Worm (Caenorhabditis elegans): ENCODE data around the gene mdt-27.

The mdt-27 gene

DNA sequence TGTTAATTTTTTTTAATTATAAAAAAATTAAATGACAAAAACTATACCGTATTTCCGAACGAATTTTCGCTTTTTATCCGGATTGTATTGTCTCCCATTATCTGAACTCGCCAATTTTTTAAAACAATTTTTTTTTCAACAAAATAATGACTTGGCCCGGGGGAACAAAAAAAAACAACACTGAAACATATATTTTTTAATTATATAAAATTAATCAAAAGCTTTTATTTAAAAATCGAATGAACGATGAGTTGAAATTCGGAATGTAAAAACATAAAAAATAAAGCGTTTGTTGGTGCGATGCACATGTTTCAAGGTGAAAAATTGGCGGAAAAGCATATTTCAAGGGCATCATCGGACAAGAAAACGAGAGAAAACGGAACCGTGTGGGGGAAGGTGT, at the start of gene mdt-27:
Gene mdt-27 (minus strand): TSS at position 101 of the 400 bp plus-strand sequence.
- no peak for TF ChIP-seq nhr-76 (tag; optimal IDR thresholded peaks at IDR 0.05)

DNA sequence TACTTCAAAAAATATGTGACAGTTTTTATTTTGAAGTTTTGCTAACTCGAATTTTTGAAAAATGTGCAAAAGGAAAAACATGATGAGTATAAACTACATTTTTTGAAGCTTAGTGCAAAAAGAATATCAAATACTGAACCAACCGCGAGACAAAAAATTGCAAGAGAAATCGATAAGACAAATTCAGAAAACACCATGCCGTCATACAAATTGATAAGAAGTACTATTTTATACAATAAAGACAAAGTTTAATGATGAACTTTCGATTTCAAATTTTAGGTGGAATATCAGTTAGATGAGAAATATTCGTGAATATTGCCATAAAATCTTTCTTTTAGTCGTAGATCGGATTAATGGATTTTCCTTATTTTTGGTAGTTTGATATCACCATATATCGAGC, 49.3 kb upstream of the mdt-27 start:
- TF ChIP-seq elt-1 (tag; optimal IDR thresholded peaks at IDR 0.05): no peak
- no peak for TF ChIP-seq ceh-28 (tag; optimal IDR thresholded peaks at IDR 0.05)
- TF ChIP-seq eor-1 (tag; optimal IDR thresholded peaks at IDR 0.05): no peak
- no peak for TF ChIP-seq nhr-77 (tag; optimal IDR thresholded peaks at IDR 0.05)
- TF ChIP-seq hmg-11 (tag; optimal IDR thresholded peaks at IDR 0.05): no peak
- TF ChIP-seq lin-15B (tag; optimal IDR thresholded peaks at IDR 0.05): no peak
- TF ChIP-seq ama-1 (optimal IDR thresholded peaks at IDR 0.05): no peak
- no peak for TF ChIP-seq ceh-82 (tag; optimal IDR thresholded peaks at IDR 0.05)
- no peak for TF ChIP-seq mml-1 (tag; optimal IDR thresholded peaks at IDR 0.05)
- no peak for TF ChIP-seq fkh-2 (tag; optimal IDR thresholded peaks at IDR 0.05)
- peak; percentile 50 for TF ChIP-seq elt-2 (tag; optimal IDR thresholded peaks at IDR 0.05)
- TF ChIP-seq pqm-1 (tag; optimal IDR thresholded peaks at IDR 0.05): peak; percentile 70

- TF ChIP-seq tbx-2 (tag; optimal IDR thresholded peaks at IDR 0.05): no peak
- no peak for TF ChIP-seq fkh-2 (tag; optimal IDR thresholded peaks at IDR 0.05)
- no peak for TF ChIP-seq skn-1 (tag; optimal IDR thresholded peaks at IDR 0.05)
- TF ChIP-seq elt-2 (tag; optimal IDR thresholded peaks at IDR 0.05): no peak
- no peak for TF ChIP-seq lin-39 (tag; optimal IDR thresholded peaks at IDR 0.05)
- no peak for TF ChIP-seq pqm-1 (tag; optimal IDR thresholded peaks at IDR 0.05)
- no peak for TF ChIP-seq zag-1 (tag; optimal IDR thresholded peaks at IDR 0.05)
- TF ChIP-seq ztf-11 (tag; optimal IDR thresholded peaks at IDR 0.05): no peak
- no peak for TF ChIP-seq ama-1 (optimal IDR thresholded peaks at IDR 0.05)
- no peak for TF ChIP-seq elt-3 (tag; optimal IDR thresholded peaks at IDR 0.05)
- TF ChIP-seq nhr-77 (tag; optimal IDR thresholded peaks at IDR 0.05): no peak
- no peak for TF ChIP-seq nhr-67 (tag; optimal IDR thresholded peaks at IDR 0.05)
These were observed 48.0 kb upstream of the mdt-27 start, which contains the start of gene nhr-36 for ce11 chrV:9261492-9261891. Gene nhr-36, minus strand, starts transcription at chrV:9261592.

- TF ChIP-seq pha-4 (tag; optimal IDR thresholded peaks at IDR 0.05) (no peak), snpc-4 (tag; optimal IDR thresholded peaks at IDR 0.05) (no peak)
These were observed 47.0 kb upstream of the mdt-27 start for ce11 chrV:9260411-9260810.

DNA sequence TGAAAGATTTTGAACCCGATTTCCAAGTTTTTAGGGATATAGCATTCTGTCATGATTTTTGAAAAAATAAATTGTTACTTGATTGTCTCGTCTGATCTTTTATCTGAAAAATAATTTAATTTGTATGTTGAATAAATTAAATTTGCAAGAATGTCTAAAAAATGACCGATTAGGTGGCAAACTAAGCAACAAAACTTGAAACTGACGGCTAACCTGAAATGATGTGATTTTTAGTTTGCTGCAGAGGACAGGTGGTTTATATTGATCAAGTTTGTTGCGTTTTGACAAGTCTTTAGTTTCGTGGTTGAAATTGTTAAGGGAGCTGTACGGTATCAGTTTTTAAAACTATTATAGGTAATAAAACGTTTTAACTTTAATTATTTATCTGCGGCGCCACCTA, 44.0 kb upstream of the mdt-27 start, which contains the start of gene F07C3.16:
Gene F07C3.16 (minus strand): TSS at position 101 of the 400 bp plus-strand sequence.
- TF ChIP-seq fkh-10 (GFP tag; optimal IDR thresholded peaks at IDR 0.05) (no peak), pha-4 (tag; optimal IDR thresholded peaks at IDR 0.05) (no peak), fkh-2 (tag; optimal IDR thresholded peaks at IDR 0.05) (no peak), nhr-12 (tag; optimal IDR thresholded peaks at IDR 0.05) (no peak), lsy-12 (tag; optimal IDR thresholded peaks at IDR 0.05) (no peak)

DNA sequence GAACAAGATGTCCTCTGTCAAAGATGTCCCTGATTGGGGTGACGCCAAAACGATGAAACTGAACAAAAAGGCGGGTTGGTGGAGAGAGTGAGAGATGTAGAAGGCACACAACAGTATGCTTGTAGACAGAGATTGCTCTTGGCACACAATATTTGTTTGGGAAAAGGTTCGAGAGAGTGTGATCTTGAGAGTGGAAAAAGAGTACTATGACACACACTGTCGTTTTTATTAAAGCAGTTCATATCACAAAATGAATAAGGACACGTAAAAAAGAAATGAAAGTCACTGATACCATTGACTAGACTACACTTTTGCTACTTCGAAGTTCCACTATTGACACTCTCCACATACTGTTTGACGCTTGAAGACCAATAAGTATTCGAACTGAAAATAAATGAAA, 42.0 kb upstream of the mdt-27 start:
- peak; percentile 79 for TF ChIP-seq pha-4 (tag; optimal IDR thresholded peaks at IDR 0.05)
- TF ChIP-seq elt-2 (tag; optimal IDR thresholded peaks at IDR 0.05): peak; percentile 92
- no peak for TF ChIP-seq R02D3.7 (tag; optimal IDR thresholded peaks at IDR 0.05)
- peak; percentile 85 for TF ChIP-seq pqm-1 (tag; optimal IDR thresholded peaks at IDR 0.05)

- no peak for TF ChIP-seq fkh-10 (GFP tag; optimal IDR thresholded peaks at IDR 0.05)
- TF ChIP-seq fkh-2 (tag; optimal IDR thresholded peaks at IDR 0.05): no peak
- TF ChIP-seq ceh-16 (tag; optimal IDR thresholded peaks at IDR 0.05): no peak
- no peak for TF ChIP-seq ceh-82 (tag; optimal IDR thresholded peaks at IDR 0.05)
- peak; percentile 87 for TF ChIP-seq elt-2 (tag; optimal IDR thresholded peaks at IDR 0.05)
- TF ChIP-seq mml-1 (tag; optimal IDR thresholded peaks at IDR 0.05): no peak
- no peak for TF ChIP-seq egl-5 (tag; optimal IDR thresholded peaks at IDR 0.05)
- TF ChIP-seq ZK546.5 (tag; optimal IDR thresholded peaks at IDR 0.05): no peak
- no peak for TF ChIP-seq unc-39 (tag; optimal IDR thresholded peaks at IDR 0.05)
- TF ChIP-seq skn-1 (tag; optimal IDR thresholded peaks at IDR 0.05): no peak
- TF ChIP-seq nfya-1 (tag; optimal IDR thresholded peaks at IDR 0.05; ENCODE audit: insufficient read depth): no peak
- TF ChIP-seq lsy-12 (tag; optimal IDR thresholded peaks at IDR 0.05): no peak
- peak; percentile 95 for TF ChIP-seq pqm-1 (tag; optimal IDR thresholded peaks at IDR 0.05)
- TF ChIP-seq pha-4 (tag; optimal IDR thresholded peaks at IDR 0.05): peak; percentile 60
These were observed 40.7 kb upstream of the mdt-27 start, which contains the start of gene F07C3.9 for ce11 chrV:9254012-9254696. Gene F07C3.9, minus strand, starts transcription at chrV:9254646.
